Worm (Caenorhabditis elegans): ENCODE measurements around the gene sre-50.

DNA sequence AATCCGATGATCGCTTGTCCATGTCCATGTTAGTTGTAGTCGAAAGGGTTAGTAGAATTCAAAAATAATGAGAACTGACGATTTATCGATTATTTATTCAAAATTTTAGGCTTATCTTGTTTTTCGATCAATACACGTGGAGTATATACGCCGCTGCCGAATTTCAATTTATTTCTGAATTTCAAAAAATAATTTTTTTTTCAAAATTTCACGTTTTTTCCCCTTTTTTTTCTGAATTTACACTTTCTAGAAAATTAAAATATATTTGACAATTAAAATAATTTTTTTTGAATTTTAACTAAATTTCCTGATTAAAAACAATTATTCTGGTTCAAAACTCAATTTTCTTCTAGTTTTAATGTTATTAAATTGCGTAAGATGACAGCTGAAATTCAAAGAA is 971 bp upstream of the sre-50 start, which contains the start of gene C50E10.1:
- no peak for TF ChIP-seq unc-39 (tag; optimal IDR thresholded peaks at IDR 0.05)
- TF ChIP-seq lin-32 (GFP tag; optimal IDR thresholded peaks at IDR 0.05) = no peak
- TF ChIP-seq bed-3 (GFP tag; optimal IDR thresholded peaks at IDR 0.05) = no peak
- TF ChIP-seq ztf-11 (tag; optimal IDR thresholded peaks at IDR 0.05) = no peak
- no peak for TF ChIP-seq elt-3 (tag; optimal IDR thresholded peaks at IDR 0.05)
- TF ChIP-seq mab-5 (tag; optimal IDR thresholded peaks at IDR 0.05) = no peak
- no peak for TF ChIP-seq nhr-237 (tag; optimal IDR thresholded peaks at IDR 0.05)
